Worm (Caenorhabditis elegans): ENCODE data around the gene kxd-1.

kxd-1 gene

DNA sequence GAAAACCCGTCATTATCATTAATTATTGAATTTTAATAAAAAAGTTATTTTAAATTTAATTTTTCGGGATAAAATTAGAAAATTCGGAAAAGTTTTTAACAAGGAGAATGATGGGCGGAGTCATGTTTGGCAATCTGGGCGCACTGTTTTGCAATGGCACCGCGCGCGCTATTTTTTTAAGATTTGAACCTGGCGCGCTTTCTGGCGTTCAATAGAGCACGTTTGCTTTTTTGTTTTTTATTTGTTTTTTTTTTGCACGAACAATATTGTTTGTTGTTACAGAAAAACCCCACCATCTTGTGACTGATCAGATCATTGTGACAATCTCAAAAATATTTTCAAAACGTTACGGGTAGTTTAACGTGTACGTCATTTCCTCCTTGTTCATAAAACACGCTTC is 15.9 kb downstream of the kxd-1 start, which contains the start of gene hyls-1:
Gene hyls-1 (plus strand): TSS at position 249 of the 400 bp plus-strand sequence.
- TF ChIP-seq fkh-6 (tag; optimal IDR thresholded peaks at IDR 0.05) = no peak
- TF ChIP-seq unc-86 (tag; optimal IDR thresholded peaks at IDR 0.05) = no peak
- TF ChIP-seq K02D7.2 (tag; optimal IDR thresholded peaks at IDR 0.05) = no peak
- peak; percentile 58 for TF ChIP-seq ceh-18 (tag; optimal IDR thresholded peaks at IDR 0.05)
- TF ChIP-seq fkh-10 (GFP tag; optimal IDR thresholded peaks at IDR 0.05) = no peak
- no peak for TF ChIP-seq dve-1 (tag; optimal IDR thresholded peaks at IDR 0.05)
- no peak for TF ChIP-seq ceh-22 (tag; optimal IDR thresholded peaks at IDR 0.05)
- no peak for TF ChIP-seq nhr-232 (tag; optimal IDR thresholded peaks at IDR 0.05)
- no peak for TF ChIP-seq Y22D7AL.16 (tag; optimal IDR thresholded peaks at IDR 0.05)
- no peak for TF ChIP-seq ets-4 (tag; optimal IDR thresholded peaks at IDR 0.05)
- no peak for TF ChIP-seq ttx-3 (tag; optimal IDR thresholded peaks at IDR 0.05)
- TF ChIP-seq unc-55 (GFP tag; optimal IDR thresholded peaks at IDR 0.05) = no peak
- no peak for TF ChIP-seq odd-2 (tag; optimal IDR thresholded peaks at IDR 0.05)
- no peak for TF ChIP-seq gmeb-2 (tag; optimal IDR thresholded peaks at IDR 0.05)
- TF ChIP-seq ama-1 (optimal IDR thresholded peaks at IDR 0.05) = no peak
- TF ChIP-seq mec-3 (tag; optimal IDR thresholded peaks at IDR 0.05; ENCODE audit: borderline replicate concordance) = no peak
- no peak for TF ChIP-seq pha-2 (tag; optimal IDR thresholded peaks at IDR 0.05)
- TF ChIP-seq pha-4 (tag; optimal IDR thresholded peaks at IDR 0.05) = no peak
- TF ChIP-seq unc-42 (tag; optimal IDR thresholded peaks at IDR 0.05) = peak; percentile 59
- no peak for TF ChIP-seq ceh-48 (tag; optimal IDR thresholded peaks at IDR 0.05)
- TF ChIP-seq hlh-6 (tag; optimal IDR thresholded peaks at IDR 0.05) = no peak
- no peak for TF ChIP-seq dmd-4 (tag; optimal IDR thresholded peaks at IDR 0.05; ENCODE audit: borderline replicate concordance)
- TF ChIP-seq C38D4.7 (GFP tag; optimal IDR thresholded peaks at IDR 0.05) = no peak
- TF ChIP-seq pag-3 (tag; optimal IDR thresholded peaks at IDR 0.05; ENCODE audit: borderline replicate concordance) = no peak
- no peak for TF ChIP-seq ref-2 (tag; optimal IDR thresholded peaks at IDR 0.05)
- TF ChIP-seq syd-9 (tag; optimal IDR thresholded peaks at IDR 0.05) = no peak
- TF ChIP-seq ceh-24 (tag; optimal IDR thresholded peaks at IDR 0.05) = no peak
- no peak for TF ChIP-seq hlh-8 (tag; optimal IDR thresholded peaks at IDR 0.05)
- peak; percentile 25 for TF ChIP-seq ceh-14 (tag; optimal IDR thresholded peaks at IDR 0.05)
- no peak for TF ChIP-seq tbx-2 (tag; optimal IDR thresholded peaks at IDR 0.05)
- peak; percentile 82 for TF ChIP-seq nfya-1 (tag; optimal IDR thresholded peaks at IDR 0.05)
- TF ChIP-seq nhr-11 (tag; optimal IDR thresholded peaks at IDR 0.05) = no peak
- TF ChIP-seq hlh-30 (tag; optimal IDR thresholded peaks at IDR 0.05; ENCODE audit: insufficient read depth) = no peak
- peak; percentile 57 for TF ChIP-seq ceh-31 (tag; optimal IDR thresholded peaks at IDR 0.05)
- TF ChIP-seq tbx-7 (tag; optimal IDR thresholded peaks at IDR 0.05) = no peak
- peak; percentile 7 for TF ChIP-seq ztf-16 (tag; optimal IDR thresholded peaks at IDR 0.05)
- no peak for TF ChIP-seq npax-4 (tag; optimal IDR thresholded peaks at IDR 0.05)
- no peak for TF ChIP-seq ceh-2 (tag; optimal IDR thresholded peaks at IDR 0.05)
- no peak for TF ChIP-seq pros-1 (tag; optimal IDR thresholded peaks at IDR 0.05)
- no peak for TF ChIP-seq sox-2 (GFP tag; IDR thresholded peaks at IDR 0.05)
- no peak for TF ChIP-seq hlh-13 (GFP tag; optimal IDR thresholded peaks at IDR 0.05)
- no peak for TF ChIP-seq elt-4 (tag; optimal IDR thresholded peaks at IDR 0.05)
- TF ChIP-seq ceh-34 (tag; optimal IDR thresholded peaks at IDR 0.05) = no peak
- no peak for TF ChIP-seq ceh-6 (GFP tag; optimal IDR thresholded peaks at IDR 0.05)
- no peak for TF ChIP-seq ceh-19 (GFP tag; optimal IDR thresholded peaks at IDR 0.05)
- TF ChIP-seq pax-1 (tag; optimal IDR thresholded peaks at IDR 0.05) = peak; percentile 74
- TF ChIP-seq ahr-1 (tag; optimal IDR thresholded peaks at IDR 0.05) = no peak
- no peak for TF ChIP-seq pqm-1 (tag; optimal IDR thresholded peaks at IDR 0.05)
- peak; percentile 36 for TF ChIP-seq elt-2 (tag; optimal IDR thresholded peaks at IDR 0.05)
- no peak for TF ChIP-seq ceh-30 (tag; optimal IDR thresholded peaks at IDR 0.05)
- no peak for TF ChIP-seq rnt-1 (tag; optimal IDR thresholded peaks at IDR 0.05)
- no peak for TF ChIP-seq fax-1 (tag; optimal IDR thresholded peaks at IDR 0.05)
- no peak for TF ChIP-seq sdc-2 (tag; optimal IDR thresholded peaks at IDR 0.05)
- no peak for TF ChIP-seq madf-2 (tag; optimal IDR thresholded peaks at IDR 0.05)
